Worm (Caenorhabditis elegans) whole organism, young adult: ENCODE measurements around the gene F40E10.5.

Experiments
- F57C9.4 ChIP-seq: sonication (generic microtip); optimal IDR thresholded peaks from 2 replicates; lab custom pipeline; 2017; ENCODE audit warnings: mild to moderate bottlenecking, missing genetic modification characterization, missing compliant biosample characterization
- ama-1 ChIP-seq, 3 experiments: fragments of 150-350 bp in 1 of 3; sonication (generic microtip) in 2 of 3; optimal IDR thresholded peaks; 2 replicates each; lab custom pipeline; 2014 to 2018; ENCODE audit warnings: missing biosample characterization in 2 of 3, missing genetic modification characterization in 2 of 3, missing genetic modification reagents in 2 of 3
- ceh-79 ChIP-seq: sonication (generic microtip); optimal IDR thresholded peaks from 2 replicates; lab custom pipeline; 2017; ENCODE audit warnings: mild to moderate bottlenecking, missing genetic modification characterization, missing compliant biosample characterization
- dpl-1 ChIP-seq: fragments of 150-350 bp; optimal IDR thresholded peaks from 2 replicates; lab custom pipeline; 2014; ENCODE audit warnings: missing biosample characterization, missing genetic modification reagents, missing genetic modification characterization
- ets-4 ChIP-seq: fragments of 200-800 bp; sonication (Bioruptor generic); optimal IDR thresholded peaks from 2 replicates; lab custom pipeline; 2018; ENCODE audit warnings: mild to moderate bottlenecking, missing genetic modification characterization, missing compliant biosample characterization
- unc-62 ChIP-seq: fragments of 150-350 bp; optimal IDR thresholded peaks from 2 replicates; lab custom pipeline; 2014; ENCODE audit warnings: missing biosample characterization, missing genetic modification reagents, missing genetic modification characterization
- xnd-1 ChIP-seq: sonication (generic microtip); optimal IDR thresholded peaks from 2 replicates; lab custom pipeline; 2016; ENCODE audit warnings: missing genotype, missing genetic modification reagents, missing genetic modification characterization, missing compliant biosample characterization

DNA sequence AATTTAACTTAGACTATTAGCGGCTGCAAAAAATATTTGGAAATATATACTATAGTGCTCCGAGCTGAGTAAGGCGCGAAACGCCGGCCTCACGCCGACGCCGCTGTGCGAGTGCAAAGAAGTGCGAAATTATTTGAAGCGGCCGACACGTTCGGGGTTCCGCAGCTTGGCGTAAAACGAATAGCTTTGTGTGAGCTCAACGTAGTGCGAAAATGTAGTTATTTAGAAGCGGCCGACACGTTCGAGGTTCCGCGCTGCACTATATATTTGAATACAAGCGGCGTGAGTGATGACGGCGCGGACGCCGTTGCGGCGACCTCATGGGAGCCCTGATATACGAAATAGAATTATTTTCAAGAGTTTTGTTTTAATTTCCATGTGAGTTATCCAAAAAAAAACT is 39.7 kb upstream of the F40E10.5 start:
- TF ChIP-seq ets-4 (GFP tag; lab: Kevin White, UChicago): no peak
- TF ChIP-seq xnd-1 (tag; lab: Kevin White, UChicago): no peak
- TF ChIP-seq F57C9.4 (tag; lab: Kevin White, UChicago): no peak
- no peak for TF ChIP-seq ama-1 (optimal IDR thresholded peaks at IDR 0.05; lab: Kevin White, UChicago)
- TF ChIP-seq ama-1 (GFP tag; optimal IDR thresholded peaks at IDR 0.05; lab: Kevin White, UChicago): no peak
- no peak for TF ChIP-seq dpl-1
- no peak for TF ChIP-seq unc-62 (GFP tag; lab: Kevin White, UChicago)
- TF ChIP-seq ceh-79 (tag; lab: Kevin White, UChicago): no peak
